Fruit fly (Drosophila melanogaster) whole organism, embryonic: ENCODE data around the gene CG5886.

Experiments
- Awh ChIP-seq: fragments of 200-800 bp; sonication (Bioruptor generic); IDR thresholded peaks from 2 replicates; pipeline ENCODE4, ENCODE4 v1.3.6; 2022; ENCODE audit warnings: missing biosample characterization, missing genetic modification characterization
- BEAF-32 ChIP-seq: fragments of 200-800 bp; sonication (Bioruptor generic); optimal IDR thresholded peaks from 3 replicates; lab custom pipeline; 2017; ENCODE audit warnings: missing biosample characterization, missing genetic modification characterization, mild to moderate bottlenecking, moderate library complexity, missing genetic modification reagents
- Bdp1 ChIP-seq: fragments of 200-800 bp; sonication (Bioruptor generic); optimal IDR thresholded peaks from 3 replicates; lab custom pipeline; 2016; ENCODE audit warnings: missing biosample characterization, missing genetic modification characterization
- BtbVII ChIP-seq: fragments of 200-800 bp; sonication (Bioruptor generic); optimal IDR thresholded peaks from 3 replicates; lab custom pipeline; 2017; ENCODE audit warnings: missing biosample characterization, mild to moderate bottlenecking, missing genetic modification characterization
- CG10147 ChIP-seq: fragments of 200-800 bp; sonication (Bioruptor generic); optimal IDR thresholded peaks from 2 replicates; lab custom pipeline; 2019; ENCODE audit warnings: missing biosample characterization, mild to moderate bottlenecking, missing genetic modification characterization, moderate library complexity
- CG10321 ChIP-seq: fragments of 200-800 bp; sonication (Bioruptor generic); IDR thresholded peaks from 2 replicates; pipeline ENCODE4 v1.3.6; 2022; ENCODE audit warnings: missing biosample characterization, missing genetic modification characterization
- CG10979 ChIP-seq: fragments of 200-800 bp; sonication (Bioruptor generic); optimal IDR thresholded peaks from 2 replicates; lab custom pipeline; 2018; ENCODE audit warnings: missing biosample characterization, mild to moderate bottlenecking, missing genetic modification characterization, moderate library complexity
- CG13894 ChIP-seq: fragments of 200-800 bp; sonication (Bioruptor generic); optimal IDR thresholded peaks from 3 replicates; lab custom pipeline; 2018; ENCODE audit warnings: missing biosample characterization, mild to moderate bottlenecking, missing genetic modification characterization, moderate library complexity
- CG14014 ChIP-seq: fragments of 200-800 bp; sonication (Bioruptor generic); IDR thresholded peaks from 2 replicates; pipeline ENCODE4 v1.3.6; 2022; ENCODE audit warnings: missing biosample characterization, missing genetic modification characterization
- CG14050 ChIP-seq: fragments of 200-800 bp; sonication (Bioruptor generic); IDR thresholded peaks from 3 replicates; pipeline ENCODE4 v1.3.6; 2022; ENCODE audit warnings: missing biosample characterization, missing genetic modification characterization
- CG14860 ChIP-seq: fragments of 200-800 bp; sonication (Bioruptor generic); IDR thresholded peaks from 3 replicates; pipeline ENCODE4 v1.3.6; 2022; ENCODE audit warnings: missing biosample characterization, missing genetic modification characterization; ENCODE audit not compliant: partially characterized antibody
- CG1832 ChIP-seq: fragments of 200-800 bp; sonication (Bioruptor generic); optimal IDR thresholded peaks from 2 replicates; lab custom pipeline; 2017; ENCODE audit warnings: missing biosample characterization, mild to moderate bottlenecking, missing genetic modification characterization, inconsistent platforms
- CG3163 ChIP-seq: fragments of 200-800 bp; sonication (Bioruptor generic); optimal IDR thresholded peaks from 3 replicates; lab custom pipeline; 2016; ENCODE audit warnings: missing biosample characterization, missing genetic modification characterization
- CG3995 ChIP-seq: fragments of 200-800 bp; sonication (Bioruptor generic); optimal IDR thresholded peaks from 3 replicates; lab custom pipeline; 2016; ENCODE audit warnings: missing biosample characterization, missing genetic modification characterization
- CG4730 ChIP-seq: fragments of 200-800 bp; sonication (Bioruptor generic); IDR thresholded peaks from 2 replicates; pipeline ENCODE4 v1.3.6; 2022; ENCODE audit warnings: missing biosample characterization, missing genetic modification characterization
- CG7357 ChIP-seq: fragments of 200-800 bp; sonication (Bioruptor generic); IDR thresholded peaks from 3 replicates; pipeline ENCODE4 v1.3.6; 2022; ENCODE audit warnings: missing biosample characterization, missing genetic modification characterization
- CG7556 ChIP-seq: fragments of 200-800 bp; sonication (Bioruptor generic); optimal IDR thresholded peaks from 2 replicates; lab custom pipeline; 2017; ENCODE audit warnings: missing biosample characterization, mild to moderate bottlenecking, missing genetic modification characterization
- CoRest ChIP-seq: fragments of 200-800 bp; sonication (Bioruptor generic); optimal IDR thresholded peaks from 3 replicates; lab custom pipeline; 2018; ENCODE audit warnings: missing biosample characterization, mild to moderate bottlenecking, missing genetic modification characterization, moderate library complexity
- Dip2 ChIP-seq: fragments of 200-800 bp; sonication (Bioruptor generic); IDR thresholded peaks from 2 replicates; pipeline ENCODE4 v1.3.6; 2022; ENCODE audit warnings: missing biosample characterization, missing genetic modification characterization
- Dip3 ChIP-seq: fragments of 200-800 bp; sonication (Bioruptor generic); optimal IDR thresholded peaks from 3 replicates; lab custom pipeline; 2016; ENCODE audit warnings: missing biosample characterization, missing genetic modification characterization
- Dp ChIP-seq: fragments of 200-800 bp; sonication (Bioruptor generic); optimal IDR thresholded peaks from 2 replicates; lab custom pipeline; 2018; ENCODE audit warnings: missing biosample characterization, mild to moderate bottlenecking, missing genetic modification characterization, moderate library complexity
- Elba2 ChIP-seq: fragments of 200-800 bp; sonication (Bioruptor generic); optimal IDR thresholded peaks from 3 replicates; lab custom pipeline; 2016; ENCODE audit warnings: missing biosample characterization, missing genetic modification characterization
- Ets97D ChIP-seq: fragments of 200-800 bp; sonication (Bioruptor generic); optimal IDR thresholded peaks from 3 replicates; lab custom pipeline; 2016; ENCODE audit warnings: missing biosample characterization, missing genetic modification characterization
- Fer3 ChIP-seq: fragments of 200-800 bp; sonication (Bioruptor generic); optimal IDR thresholded peaks from 2 replicates; lab custom pipeline; 2018; ENCODE audit warnings: missing biosample characterization, mild to moderate bottlenecking, missing genetic modification characterization, moderate library complexity
- HLH4C ChIP-seq: fragments of 200-800 bp; sonication (Bioruptor generic); IDR thresholded peaks from 3 replicates; pipeline ENCODE4 v1.3.6; 2022; ENCODE audit warnings: missing biosample characterization, missing genetic modification characterization; ENCODE audit not compliant: partially characterized antibody
- Hand ChIP-seq: fragments of 200-800 bp; sonication (Bioruptor generic); optimal IDR thresholded peaks from 2 replicates; lab custom pipeline; 2017; ENCODE audit warnings: mild to moderate bottlenecking, missing biosample characterization, missing genetic modification reagents, missing genetic modification characterization
- Lhr ChIP-seq: fragments of 200-800 bp; sonication (Bioruptor generic); optimal IDR thresholded peaks from 3 replicates; lab custom pipeline; 2017; ENCODE audit warnings: mild to moderate bottlenecking, missing biosample characterization, missing genetic modification reagents, missing genetic modification characterization
- Mad ChIP-seq: fragments of 200-800 bp; sonication (Bioruptor generic); optimal IDR thresholded peaks from 2 replicates; lab custom pipeline; 2016; ENCODE audit warnings: missing biosample characterization, missing genetic modification characterization
- NC2β ChIP-seq: fragments of 200-800 bp; sonication (Bioruptor generic); optimal IDR thresholded peaks from 2 replicates; lab custom pipeline; 2016; ENCODE audit warnings: missing biosample characterization, missing genetic modification characterization
- NFAT ChIP-seq: fragments of 200-800 bp; sonication (Bioruptor generic); IDR thresholded peaks from 2 replicates; pipeline ENCODE4 v1.3.6; 2022; ENCODE audit warnings: missing biosample characterization, missing genetic modification characterization
- Opbp ChIP-seq: fragments of 200-800 bp; sonication (Bioruptor generic); IDR thresholded peaks from 3 replicates; pipeline ENCODE4 v1.3.6; 2022; ENCODE audit warnings: missing biosample characterization, missing genetic modification characterization; ENCODE audit not compliant: partially characterized antibody
- YL-1 ChIP-seq: fragments of 200-800 bp; sonication (Bioruptor generic); optimal IDR thresholded peaks from 3 replicates; lab custom pipeline; 2017; ENCODE audit warnings: missing biosample characterization, mild to moderate bottlenecking, missing genetic modification characterization
- ase ChIP-seq: fragments of 200-800 bp; sonication (Bioruptor generic); IDR thresholded peaks from 3 replicates; pipeline ENCODE4 v1.3.6; 2022; ENCODE audit warnings: missing biosample characterization, missing genetic modification characterization
- bbx ChIP-seq: fragments of 200-800 bp; sonication (Bioruptor generic); IDR thresholded peaks from 2 replicates; pipeline ENCODE4 v1.3.6; 2022; ENCODE audit warnings: missing biosample characterization, missing genetic modification characterization; ENCODE audit not compliant: partially characterized antibody
- ems ChIP-seq: fragments of 200-800 bp; sonication (Bioruptor generic); optimal IDR thresholded peaks from 3 replicates; lab custom pipeline; 2016; ENCODE audit warnings: missing biosample characterization, missing genetic modification characterization
- ewg ChIP-seq: fragments of 200-800 bp; sonication (Bioruptor generic); optimal IDR thresholded peaks from 3 replicates; lab custom pipeline; 2017; ENCODE audit warnings: mild to moderate bottlenecking, missing biosample characterization, missing genetic modification reagents, missing genetic modification characterization
- gce ChIP-seq: fragments of 200-800 bp; sonication (Bioruptor generic); IDR thresholded peaks from 3 replicates; pipeline ENCODE4 v1.3.6; 2022; ENCODE audit warnings: missing biosample characterization, missing genetic modification characterization
- grn ChIP-seq: fragments of 200-800 bp; sonication (Bioruptor generic); optimal IDR thresholded peaks from 3 replicates; lab custom pipeline; 2017; ENCODE audit warnings: missing biosample characterization, missing genetic modification characterization
- gsb ChIP-seq: fragments of 200-800 bp; sonication (Bioruptor generic); IDR thresholded peaks from 2 replicates; pipeline ENCODE4 v1.3.6; 2022; ENCODE audit warnings: missing biosample characterization, missing genetic modification characterization
- hth ChIP-seq: fragments of >200 bp; optimal IDR thresholded peaks from 2 replicates; lab custom pipeline; 2017; ENCODE audit warnings: inconsistent platforms
- inv ChIP-seq: fragments of 200-800 bp; sonication (Bioruptor generic); IDR thresholded peaks from 2 replicates; pipeline ENCODE4 v1.3.6; 2022; ENCODE audit warnings: missing biosample characterization, missing genetic modification characterization; ENCODE audit not compliant: partially characterized antibody
- kah ChIP-seq: fragments of 200-800 bp; sonication (Bioruptor generic); optimal IDR thresholded peaks from 2 replicates; lab custom pipeline; 2018; ENCODE audit warnings: missing biosample characterization, mild to moderate bottlenecking, missing genetic modification characterization
- pb ChIP-seq: fragments of 200-800 bp; sonication (Bioruptor generic); optimal IDR thresholded peaks from 3 replicates; lab custom pipeline; 2016; ENCODE audit warnings: missing biosample characterization, missing genetic modification characterization
- pnt ChIP-seq: fragments of 200-800 bp; sonication (Bioruptor generic); optimal IDR thresholded peaks from 3 replicates; lab custom pipeline; 2016; ENCODE audit warnings: missing biosample characterization, missing genetic modification characterization
- ranshi ChIP-seq: fragments of 200-800 bp; sonication (Bioruptor generic); IDR thresholded peaks from 2 replicates; pipeline ENCODE4 v1.3.6; 2022; ENCODE audit warnings: missing biosample characterization, missing genetic modification characterization
- run ChIP-seq: fragments of 200-800 bp; sonication (Bioruptor generic); optimal IDR thresholded peaks from 3 replicates; lab custom pipeline; 2018; ENCODE audit warnings: missing biosample characterization, mild to moderate bottlenecking, missing genetic modification characterization
- slou ChIP-seq: fragments of 200-800 bp; sonication (Bioruptor generic); optimal IDR thresholded peaks from 3 replicates; lab custom pipeline; 2016; ENCODE audit warnings: missing biosample characterization, missing genetic modification characterization
- tna ChIP-seq: fragments of 200-800 bp; sonication (Bioruptor generic); IDR thresholded peaks from 2 replicates; pipeline ENCODE4 v1.3.6; 2022; ENCODE audit warnings: missing biosample characterization, missing genetic modification characterization; ENCODE audit not compliant: partially characterized antibody
- twi ChIP-seq: fragments of 200-800 bp; optimal IDR thresholded peaks from 2 replicates; lab custom pipeline; 2019; ENCODE audit warnings: missing biosample characterization, mild to moderate bottlenecking, missing genetic modification characterization, moderate library complexity
- unpg ChIP-seq: fragments of 200-800 bp; sonication (Bioruptor generic); optimal IDR thresholded peaks from 3 replicates; lab custom pipeline; 2018; ENCODE audit warnings: missing biosample characterization, mild to moderate bottlenecking, missing genetic modification characterization, moderate library complexity

The CG5886 gene

dm6 chr3R:25888307-25889075 lies 37.1 kb downstream of the CG5886 start, which contains the start of gene Lnk (continued):
- no peak for TF ChIP-seq Bdp1 (GFP tag; lab: Kevin White, UChicago)
- no peak for TF ChIP-seq CG10147 (GFP tag; lab: Kevin White, UChicago)
- no peak for TF ChIP-seq ase (GFP tag; lab: Robert Waterston, UW)
- no peak for TF ChIP-seq CG10321
- no peak for TF ChIP-seq gce (GFP tag; lab: Robert Waterston, UW)
- TF ChIP-seq kah: no peak
- peak; percentile 96 for TF ChIP-seq BEAF-32 (GFP tag; lab: Kevin White, UChicago)
- peak; percentile 25 for TF ChIP-seq Fer3 (tag; lab: Kevin White, UChicago)
- no peak for TF ChIP-seq CG7556
- no peak for TF ChIP-seq hth
- no peak for TF ChIP-seq ewg
- no peak; the same call in 1 of the 2 replicates for TF ChIP-seq NFAT
- no peak for TF ChIP-seq CG7357 (GFP tag; lab: Robert Waterston, UW)
- TF ChIP-seq BtbVII (GFP tag; lab: Kevin White, UChicago): no peak
- TF ChIP-seq YL-1 (GFP tag; lab: Kevin White, UChicago): peak; percentile 95
- peak; percentile 95 for TF ChIP-seq Opbp (GFP tag; lab: Robert Waterston, UW)
- TF ChIP-seq Ets97D (GFP tag; lab: Kevin White, UChicago): peak; percentile 90
- TF ChIP-seq CG13894: no peak
- peak; percentile 75 for TF ChIP-seq HLH4C
- TF ChIP-seq gsb: no peak
- no peak for TF ChIP-seq twi
- TF ChIP-seq CoRest (tag; lab: Kevin White, UChicago): peak; percentile 39
- TF ChIP-seq Lhr (GFP tag; lab: Kevin White, UChicago): peak; percentile 89
- TF ChIP-seq Hand (GFP tag; lab: Kevin White, UChicago): peak; percentile 12
- no peak for TF ChIP-seq CG4730 (GFP tag; lab: Robert Waterston, UW)
- TF ChIP-seq CG3995: no peak
- peak; percentile 7 for TF ChIP-seq CG10979 (tag; lab: Kevin White, UChicago)
- TF ChIP-seq slou (GFP tag; lab: Kevin White, UChicago): no peak
- TF ChIP-seq Dp (GFP tag; lab: Kevin White, UChicago): peak; percentile 96
- no peak for TF ChIP-seq unpg (GFP tag; lab: Kevin White, UChicago)
- TF ChIP-seq Dip2 (GFP tag; lab: Robert Waterston, UW): no peak
- TF ChIP-seq Mad (GFP tag; lab: Kevin White, UChicago): no peak
- TF ChIP-seq pnt (GFP tag; lab: Kevin White, UChicago): no peak
- peak; percentile 67; the same call in 2 of the 3 replicates for TF ChIP-seq CG14860 (GFP tag; lab: Robert Waterston, UW)
- TF ChIP-seq grn (GFP tag; lab: Kevin White, UChicago): no peak
- TF ChIP-seq CG1832: no peak
- TF ChIP-seq Awh (GFP tag; lab: Robert Waterston, UW): no peak
- TF ChIP-seq tna (GFP tag; lab: Robert Waterston, UW): peak; percentile 81
- TF ChIP-seq pb: no peak
- peak; percentile 83 for TF ChIP-seq inv (GFP tag; lab: Robert Waterston, UW)
- no peak for TF ChIP-seq CG3163 (GFP tag; lab: Kevin White, UChicago)
- no peak for TF ChIP-seq ems (GFP tag; lab: Kevin White, UChicago)
- peak; percentile 95 for TF ChIP-seq bbx (GFP tag; lab: Robert Waterston, UW)
- TF ChIP-seq Elba2: no peak
- TF ChIP-seq run (tag; lab: Kevin White, UChicago): no peak
- no peak for TF ChIP-seq CG14050 (GFP tag; lab: Robert Waterston, UW)
- TF ChIP-seq Dip3: no peak
- TF ChIP-seq CG14014 (GFP tag; lab: Robert Waterston, UW): 0 out of 2 replicates have a peak, but pooled peaks have one; percentile 21
- peak; percentile 35 for TF ChIP-seq NC2β (GFP tag; lab: Kevin White, UChicago)
- no peak for TF ChIP-seq ranshi (GFP tag; lab: Robert Waterston, UW)
